Fruit fly (Drosophila melanogaster) whole organism, wandering third instar larva: Measurements from ENCODE around the gene Pnn.

ENCODE experiments used
- CG9705 ChIP-seq: fragments of 200-800 bp; sonication (Bioruptor generic); optimal IDR thresholded peaks from 2 replicates; lab custom pipeline; 2018; ENCODE audit warnings: missing biosample characterization, mild to moderate bottlenecking, missing genetic modification characterization
- GATAd ChIP-seq: sonication (Bioruptor generic); optimal IDR thresholded peaks from 2 replicates; lab custom pipeline; 2016; ENCODE audit warnings: missing biosample characterization, missing genetic modification characterization
- HLH106 ChIP-seq: fragments of 200-800 bp; optimal IDR thresholded peaks from 3 replicates; lab custom pipeline; 2019; ENCODE audit warnings: missing biosample characterization, mild to moderate bottlenecking, missing genetic modification characterization, moderate library complexity
- pan ChIP-seq: fragments of >200 bp; optimal IDR thresholded peaks from 2 replicates; lab custom pipeline; 2017
- rgr ChIP-seq: fragments of 200-800 bp; sonication (Bioruptor generic); optimal IDR thresholded peaks from 3 replicates; lab custom pipeline; 2016; ENCODE audit warnings: missing biosample characterization, mild to moderate bottlenecking, missing genetic modification characterization

DNA sequence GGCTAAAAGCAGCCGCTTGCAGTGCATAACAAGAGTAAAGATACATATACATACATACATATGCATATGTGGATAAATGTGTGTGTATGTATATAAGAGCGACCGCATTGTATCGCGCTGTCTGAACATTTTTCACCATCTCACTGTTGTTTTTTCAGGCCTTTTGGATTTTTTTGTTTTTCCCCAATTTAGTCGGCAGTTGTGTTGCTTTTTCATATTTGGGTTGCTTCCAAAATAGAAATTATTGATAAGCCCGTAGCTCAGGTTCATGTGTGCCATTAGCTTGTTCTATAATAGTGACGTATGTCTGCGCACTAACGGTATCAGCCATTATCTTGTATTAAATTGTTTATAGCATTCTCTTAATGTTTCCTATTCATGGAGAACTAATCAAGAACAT is 40.2 kb upstream of the Pnn start:
- TF ChIP-seq rgr (GFP tag; lab: Kevin White, UChicago) (no peak), pan (no peak), CG9705 (no peak), GATAd (GFP tag; lab: Kevin White, UChicago) (no peak), HLH106 (tag; lab: Kevin White, UChicago) (no peak)
